Worm (Caenorhabditis elegans) whole organism, young adult: ENCODE data around the gene C37C3.10.

Experiments used
- B0035.1 ChIP-seq: sonication (generic microtip); optimal IDR thresholded peaks from 2 replicates; lab custom pipeline; 2016; ENCODE audit warnings: missing genetic modification characterization, mild to moderate bottlenecking, missing compliant biosample characterization, missing genotype, missing genetic modification reagents
- F22D6.2 ChIP-seq: sonication (generic microtip); optimal IDR thresholded peaks from 2 replicates; lab custom pipeline; 2016; ENCODE audit warnings: mild to moderate bottlenecking, missing genetic modification characterization, missing compliant biosample characterization
- F57A8.1 ChIP-seq: fragments of 200-800 bp; sonication (Bioruptor generic); optimal IDR thresholded peaks from 2 replicates; lab custom pipeline; 2018; ENCODE audit warnings: mild to moderate bottlenecking, missing genetic modification characterization, moderate library complexity, missing compliant biosample characterization
- F57C9.4 ChIP-seq: sonication (generic microtip); optimal IDR thresholded peaks from 2 replicates; lab custom pipeline; 2017; ENCODE audit warnings: mild to moderate bottlenecking, missing genetic modification characterization, missing compliant biosample characterization
- T07F8.4 ChIP-seq: sonication (generic microtip); optimal IDR thresholded peaks from 2 replicates; lab custom pipeline; 2016; ENCODE audit warnings: mild to moderate bottlenecking, missing genetic modification characterization, moderate library complexity, missing compliant biosample characterization
- Y53F4B.3 ChIP-seq: fragments of 200-800 bp; sonication (Bioruptor generic); IDR thresholded peaks from 2 replicates; pipeline ENCODE4 v1.3.6; 2022; ENCODE audit warnings: missing genetic modification reagents, missing genetic modification characterization, missing compliant biosample characterization
- Y67H2A.10 ChIP-seq: fragments of 200-800 bp; sonication (Bioruptor generic); conservative IDR thresholded peaks from 2 replicates; pipeline ENCODE4 v1.3.6; 2022; ENCODE audit warnings: missing genetic modification reagents, missing genetic modification characterization, missing compliant biosample characterization
- aptf-3 ChIP-seq: fragments of 200-800 bp; sonication (Bioruptor generic); IDR thresholded peaks from 2 replicates; pipeline ENCODE4 v1.3.6; 2022; ENCODE audit warnings: missing genetic modification characterization, missing compliant biosample characterization
- atf-7 ChIP-seq: sonication (generic microtip); optimal IDR thresholded peaks from 2 replicates; lab custom pipeline; 2017; ENCODE audit warnings: mild to moderate bottlenecking, missing genetic modification characterization, missing compliant biosample characterization
- attf-5 ChIP-seq: fragments of 200-800 bp; sonication (Bioruptor generic); optimal IDR thresholded peaks from 2 replicates; lab custom pipeline; 2018; ENCODE audit warnings: mild to moderate bottlenecking, missing genetic modification characterization, missing compliant biosample characterization
- cebp-1 ChIP-seq, 2 experiments: fragments of 200-800 bp in 1 of 2; sonication (Bioruptor generic) in 1 of 2; sonication (generic microtip) in 1 of 2; IDR thresholded peaks in 1 of 2; optimal IDR thresholded peaks in 1 of 2; 2 replicates each; pipeline versions ENCODE4 v1.3.6 to Lab custom; 2017 to 2022; ENCODE audit warnings: missing compliant biosample characterization in 2 of 2, missing genetic modification characterization in 2 of 2, mild to moderate bottlenecking in 1 of 2, missing genetic modification reagents in 1 of 2, moderate library complexity in 1 of 2
- ceh-27 ChIP-seq: fragments of 200-800 bp; sonication (Bioruptor generic); optimal IDR thresholded peaks from 2 replicates; lab custom pipeline; 2018; ENCODE audit warnings: mild to moderate bottlenecking, missing genetic modification characterization, moderate library complexity, missing compliant biosample characterization
- ceh-40 ChIP-seq: fragments of 200-800 bp; sonication (Bioruptor generic); IDR thresholded peaks from 2 replicates; pipeline ENCODE4 v1.3.6; 2022; ENCODE audit warnings: missing genetic modification characterization, missing compliant biosample characterization
- chd-7 ChIP-seq: sonication (generic microtip); optimal IDR thresholded peaks from 2 replicates; lab custom pipeline; 2016; ENCODE audit warnings: mild to moderate bottlenecking, missing genetic modification characterization, moderate library complexity, missing compliant biosample characterization
- die-1 ChIP-seq: sonication (generic microtip); optimal IDR thresholded peaks from 2 replicates; lab custom pipeline; 2016; ENCODE audit warnings: missing genotype, mild to moderate bottlenecking, missing genetic modification characterization, missing compliant biosample characterization
- dox-1 ChIP-seq: fragments of 200-800 bp; sonication (Bioruptor generic); IDR thresholded peaks from 2 replicates; pipeline ENCODE4 v1.3.6; 2022; ENCODE audit warnings: missing genetic modification reagents, missing genetic modification characterization, missing compliant biosample characterization
- egl-44 ChIP-seq: fragments of 200-800 bp; sonication (Bioruptor generic); IDR thresholded peaks from 2 replicates; pipeline ENCODE4 v1.3.6; 2022; ENCODE audit warnings: missing genetic modification reagents, missing genetic modification characterization, missing compliant biosample characterization
- egrh-3 ChIP-seq: fragments of 200-800 bp; sonication (Bioruptor generic); IDR thresholded peaks from 2 replicates; pipeline ENCODE4 v1.3.6; 2022; ENCODE audit warnings: missing genetic modification reagents, missing genetic modification characterization, missing compliant biosample characterization
- ekl-4 ChIP-seq: fragments of 200-800 bp; sonication (Bioruptor generic); IDR thresholded peaks from 2 replicates; pipeline ENCODE4 v1.3.6; 2022; ENCODE audit warnings: missing genetic modification reagents, missing genetic modification characterization, missing compliant biosample characterization
- fkh-3 ChIP-seq: sonication (generic microtip); optimal IDR thresholded peaks from 2 replicates; lab custom pipeline; 2016; ENCODE audit warnings: mild to moderate bottlenecking, missing genetic modification characterization, missing compliant biosample characterization
- him-1 ChIP-seq: sonication (generic microtip); optimal IDR thresholded peaks from 2 replicates; lab custom pipeline; 2016; ENCODE audit warnings: missing genotype, missing genetic modification reagents, missing genetic modification characterization, missing compliant biosample characterization
- hlh-26 ChIP-seq: fragments of 200-800 bp; sonication (Bioruptor generic); conservative IDR thresholded peaks from 2 replicates; pipeline ENCODE4 v1.3.6; 2022; ENCODE audit warnings: missing genetic modification reagents, missing genetic modification characterization, missing compliant biosample characterization
- hmg-1.2 ChIP-seq: fragments of 200-800 bp; sonication (Bioruptor generic); IDR thresholded peaks from 2 replicates; pipeline ENCODE4 v1.3.6; 2022; ENCODE audit warnings: missing genetic modification reagents, missing genetic modification characterization, missing compliant biosample characterization
- hrde-1 ChIP-seq: sonication (generic microtip); optimal IDR thresholded peaks from 2 replicates; lab custom pipeline; 2016; ENCODE audit warnings: missing genetic modification characterization, mild to moderate bottlenecking, missing compliant biosample characterization, moderate library complexity, missing genotype, missing genetic modification reagents, borderline replicate concordance
- lin-35 ChIP-seq, 3 experiments: fragments of 150-350 bp in 2 of 3; sonication (generic microtip) in 1 of 3; optimal IDR thresholded peaks; 2 replicates each; lab custom pipeline; 2014 to 2018; ENCODE audit warnings: missing biosample characterization in 3 of 3, missing genetic modification characterization in 3 of 3, missing genetic modification reagents in 3 of 3
- lin-40 ChIP-seq: sonication (generic microtip); optimal IDR thresholded peaks from 2 replicates; lab custom pipeline; 2016; ENCODE audit warnings: missing genetic modification characterization, mild to moderate bottlenecking, missing compliant biosample characterization, missing genotype, missing genetic modification reagents
- madf-6 ChIP-seq: fragments of 200-800 bp; sonication (Bioruptor generic); IDR thresholded peaks from 2 replicates; pipeline ENCODE4 v1.3.6; 2022; ENCODE audit warnings: missing genetic modification reagents, missing genetic modification characterization, missing compliant biosample characterization
- mcd-1 ChIP-seq: fragments of 200-800 bp; sonication (Bioruptor generic); IDR thresholded peaks from 2 replicates; pipeline ENCODE4 v1.3.6; 2022; ENCODE audit warnings: missing genetic modification reagents, missing genetic modification characterization, missing compliant biosample characterization
- mel-28 ChIP-seq: sonication (generic microtip); optimal IDR thresholded peaks from 2 replicates; lab custom pipeline; 2016; ENCODE audit warnings: borderline replicate concordance, mild to moderate bottlenecking, missing genetic modification characterization, missing compliant biosample characterization
- nhr-120 ChIP-seq: fragments of 200-800 bp; sonication (Bioruptor generic); IDR thresholded peaks from 2 replicates; pipeline ENCODE4 v1.3.6; 2022; ENCODE audit warnings: missing genetic modification characterization, missing compliant biosample characterization
- nhr-179 ChIP-seq: sonication (generic microtip); optimal IDR thresholded peaks from 2 replicates; lab custom pipeline; 2016; ENCODE audit warnings: mild to moderate bottlenecking, missing genetic modification characterization, missing compliant biosample characterization
- nhr-27 ChIP-seq: fragments of 200-800 bp; sonication (Bioruptor generic); optimal IDR thresholded peaks from 2 replicates; lab custom pipeline; 2018; ENCODE audit warnings: mild to moderate bottlenecking, missing genetic modification characterization, moderate library complexity, missing compliant biosample characterization
- nhr-80 ChIP-seq: sonication (generic microtip); optimal IDR thresholded peaks from 2 replicates; lab custom pipeline; 2016; ENCODE audit warnings: missing genetic modification characterization, missing compliant biosample characterization
- snpc-4 ChIP-seq, 5 experiments: fragments of 150-350 bp in 1 of 5; sonication (generic microtip) in 4 of 5; optimal IDR thresholded peaks; 2 replicates each; lab custom pipeline; 2014 to 2018; ENCODE audit warnings: missing genetic modification characterization in 5 of 5, missing biosample characterization in 3 of 5, antibody characterized with exemption in 2 of 5, mild to moderate bottlenecking in 2 of 5, missing compliant biosample characterization in 2 of 5, missing genotype in 2 of 5, moderate library complexity in 2 of 5, missing genetic modification reagents in 1 of 5
- tbx-9 ChIP-seq: sonication (generic microtip); optimal IDR thresholded peaks from 2 replicates; lab custom pipeline; 2016; ENCODE audit warnings: borderline replicate concordance, missing genetic modification characterization, inconsistent platforms, missing compliant biosample characterization
- zfh-2 ChIP-seq: fragments of 200-800 bp; sonication (Bioruptor generic); conservative IDR thresholded peaks from 2 replicates; pipeline ENCODE4 v1.3.6; 2022; ENCODE audit warnings: missing genetic modification reagents, missing genetic modification characterization, missing compliant biosample characterization
- zim-3 ChIP-seq: sonication (generic microtip); optimal IDR thresholded peaks from 2 replicates; lab custom pipeline; 2017; ENCODE audit warnings: mild to moderate bottlenecking, missing genetic modification characterization, moderate library complexity, missing compliant biosample characterization
- ztf-25 ChIP-seq: fragments of 200-800 bp; sonication (Bioruptor generic); IDR thresholded peaks from 2 replicates; pipeline ENCODE4 v1.3.6; 2022; ENCODE audit warnings: missing genetic modification reagents, missing genetic modification characterization, missing compliant biosample characterization
- ztf-28 ChIP-seq: fragments of 200-800 bp; sonication (Bioruptor generic); IDR thresholded peaks from 2 replicates; pipeline ENCODE4 v1.3.6; 2022; ENCODE audit warnings: missing genetic modification reagents, missing genetic modification characterization, missing compliant biosample characterization
- ztf-6 ChIP-seq: fragments of 200-800 bp; sonication (Bioruptor generic); IDR thresholded peaks from 2 replicates; pipeline ENCODE4 v1.3.6; 2022; ENCODE audit warnings: missing genetic modification reagents, missing genetic modification characterization, missing compliant biosample characterization

Gene C37C3.10

DNA sequence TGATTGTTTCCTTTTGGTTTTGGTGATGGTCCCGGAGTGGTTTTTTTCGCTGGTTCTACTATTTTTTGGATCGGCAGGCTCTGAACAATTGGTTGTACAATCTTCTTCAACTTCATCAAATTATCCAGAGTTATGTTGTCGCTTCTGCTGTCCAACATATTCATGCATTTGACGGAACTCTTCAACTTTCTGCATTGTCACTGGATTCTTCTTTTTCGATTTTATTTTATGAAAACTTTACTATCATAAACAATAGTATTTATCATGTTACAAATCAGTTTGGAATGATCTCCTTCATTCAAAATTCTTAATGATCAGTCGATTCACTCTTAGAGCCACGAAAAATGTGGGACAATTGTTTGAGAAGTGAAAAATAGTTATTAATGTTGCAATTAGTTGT lies 10.8 kb downstream of the C37C3.10 start (continued):
- no peak for TF ChIP-seq him-1
- no peak for TF ChIP-seq nhr-120 (GFP tag; lab: Robert Waterston, UW)
- no peak for TF ChIP-seq F57A8.1
- TF ChIP-seq madf-6 (GFP tag; lab: Robert Waterston, UW) = peak; percentile 29; the same call in 1 of the 2 replicates
- no peak for TF ChIP-seq ztf-25
- no peak for TF ChIP-seq ztf-6
- no peak for TF ChIP-seq egl-44 (GFP tag; lab: Robert Waterston, UW)
- no peak for TF ChIP-seq nhr-179 (tag; lab: Kevin White, UChicago)
- TF ChIP-seq ekl-4 = 0 out of 2 replicates have a peak, but pooled peaks have one; percentile 56

DNA sequence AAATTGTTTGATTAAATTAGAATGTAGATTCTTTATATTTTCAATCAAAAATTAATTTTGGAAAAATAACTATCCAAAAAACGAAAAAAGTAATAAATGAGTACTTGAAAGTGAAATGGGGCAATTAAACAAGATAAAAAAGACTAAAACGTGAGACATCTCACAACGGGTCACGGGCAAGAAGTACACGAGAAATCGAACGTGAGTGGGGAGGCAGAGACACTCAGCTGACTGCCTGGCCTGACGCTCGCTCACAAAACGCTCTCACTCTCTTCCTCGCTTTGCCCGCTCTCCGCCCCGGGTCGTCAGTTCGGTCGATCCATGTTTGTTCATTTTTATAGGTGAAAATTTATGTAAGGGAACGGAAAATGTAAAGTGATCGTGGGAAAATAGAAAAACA lies 14.6 kb downstream of the C37C3.10 start:
- TF ChIP-seq zim-3 (tag; lab: Kevin White, UChicago) (no peak), mel-28 (peak; percentile 10), lin-35 (GFP tag; optimal IDR thresholded peaks at IDR 0.05; lab: Kevin White, UChicago) (no peak), tbx-9 (no peak), zfh-2 (GFP tag; lab: Robert Waterston, UW) (peak; percentile 90), lin-40 (tag; lab: Kevin White, UChicago) (peak; percentile 10), dox-1 (GFP tag; lab: Robert Waterston, UW) (peak; percentile 50; the same call in 1 of the 2 replicates), nhr-80 (tag; lab: Kevin White, UChicago) (peak; percentile 49), atf-7 (tag; lab: Kevin White, UChicago) (peak; percentile 2), mcd-1 (GFP tag; lab: Robert Waterston, UW) (peak; percentile 24; the same call in 1 of the 2 replicates), hrde-1 (tag; lab: Kevin White, UChicago) (no peak), fkh-3 (no peak), attf-5 (GFP tag; lab: Kevin White, UChicago) (peak; percentile 19), snpc-4 (GFP tag; optimal IDR thresholded peaks at IDR 0.05; lab: Kevin White, UChicago) (no peak), snpc-4 (tag; optimal IDR thresholded peaks at IDR 0.05; lab: Kevin White, UChicago) (peak in 1 of 4 experiments; percentile 8), hmg-1.2 (GFP tag; lab: Robert Waterston, UW) (peak; percentile 30; the same call in 1 of the 2 replicates), ceh-27 (GFP tag; lab: Kevin White, UChicago) (peak; percentile 33), egrh-3 (GFP tag; lab: Robert Waterston, UW) (peak; percentile 57; the same call in 1 of the 2 replicates), cebp-1 (GFP tag; IDR thresholded peaks at IDR 0.05; lab: Robert Waterston, UW) (no peak), cebp-1 (tag; optimal IDR thresholded peaks at IDR 0.05; lab: Kevin White, UChicago) (peak; percentile 65), die-1 (tag; lab: Kevin White, UChicago) (no peak)

DNA sequence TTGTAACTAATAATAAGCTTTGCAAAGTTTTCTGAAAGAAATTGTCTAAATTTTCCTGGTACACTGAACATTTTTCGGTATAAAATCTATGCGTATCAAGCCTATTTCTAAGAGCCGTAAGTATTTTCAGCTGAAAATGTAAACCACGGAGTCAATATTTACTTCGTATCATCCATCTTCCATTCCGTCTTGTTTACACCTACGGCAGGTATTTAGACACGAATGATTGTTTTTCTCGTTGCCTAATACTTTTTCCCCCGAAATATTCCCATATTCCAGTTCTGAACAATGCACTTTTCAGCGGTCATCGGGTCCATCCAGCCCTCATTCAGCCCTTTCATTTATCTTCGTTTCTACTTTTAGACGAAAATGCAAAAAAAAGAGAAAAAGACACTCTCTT lies 15.2 kb downstream of the C37C3.10 start:
- TF ChIP-seq Y53F4B.3 (GFP tag; lab: Robert Waterston, UW) = no peak
- TF ChIP-seq nhr-80 (tag; lab: Kevin White, UChicago) = no peak
- TF ChIP-seq F57A8.1 = no peak
- TF ChIP-seq hrde-1 (tag; lab: Kevin White, UChicago) = no peak
- TF ChIP-seq him-1 = no peak
- TF ChIP-seq ceh-40 = no peak
- no peak for TF ChIP-seq F22D6.2 (tag; lab: Kevin White, UChicago)
- TF ChIP-seq T07F8.4 (tag; lab: Kevin White, UChicago) = no peak
- no peak for TF ChIP-seq F57C9.4 (tag; lab: Kevin White, UChicago)
- no peak for TF ChIP-seq chd-7
- TF ChIP-seq hmg-1.2 (GFP tag; lab: Robert Waterston, UW) = no peak
- TF ChIP-seq ztf-6 = no peak
- no peak for TF ChIP-seq nhr-120 (GFP tag; lab: Robert Waterston, UW)
- no peak for TF ChIP-seq Y67H2A.10
- TF ChIP-seq hlh-26 (GFP tag; lab: Robert Waterston, UW) = no peak
- no peak for TF ChIP-seq B0035.1 (tag; lab: Kevin White, UChicago)
- TF ChIP-seq nhr-27 (tag; lab: Kevin White, UChicago) = no peak
- TF ChIP-seq lin-40 (tag; lab: Kevin White, UChicago) = no peak
- TF ChIP-seq aptf-3 (GFP tag; lab: Robert Waterston, UW) = no peak
- no peak for TF ChIP-seq ztf-28 (GFP tag; lab: Robert Waterston, UW)
- TF ChIP-seq, all 124 proteins: peak for 0
